Worm (Caenorhabditis elegans) whole organism, young adult: ENCODE measurements around the gene F36H5.8.

Source experiments
- F49E8.2 ChIP-seq: sonication (generic microtip); optimal IDR thresholded peaks from 3 replicates; lab custom pipeline; 2017; ENCODE audit warnings: missing genetic modification characterization, mild to moderate bottlenecking, missing compliant biosample characterization, antibody characterized with exemption, moderate library complexity; ENCODE audit not compliant: insufficient read depth
- F52B5.7 ChIP-seq: sonication (generic microtip); optimal IDR thresholded peaks from 2 replicates; lab custom pipeline; 2016; ENCODE audit warnings: mild to moderate bottlenecking, missing genetic modification characterization, missing compliant biosample characterization
- K12H6.12 ChIP-seq: fragments of 200-800 bp; sonication (Bioruptor generic); optimal IDR thresholded peaks from 2 replicates; lab custom pipeline; 2018; ENCODE audit warnings: mild to moderate bottlenecking, missing genetic modification characterization, missing compliant biosample characterization
- Y53G8AR.9 ChIP-seq: fragments of 200-800 bp; sonication (Bioruptor generic); conservative IDR thresholded peaks from 2 replicates; pipeline ENCODE4 v1.3.6; 2022; ENCODE audit warnings: missing genetic modification reagents, missing genetic modification characterization, missing compliant biosample characterization
- Y95B8A.8 ChIP-seq: fragments of 200-800 bp; sonication (Bioruptor generic); IDR thresholded peaks from 2 replicates; pipeline ENCODE4 v1.3.6; 2022; ENCODE audit warnings: missing genetic modification reagents, missing genetic modification characterization, missing compliant biosample characterization
- ZK185.1 ChIP-seq: sonication (generic microtip); optimal IDR thresholded peaks from 2 replicates; lab custom pipeline; 2016; ENCODE audit warnings: mild to moderate bottlenecking, missing genetic modification characterization, missing compliant biosample characterization; ENCODE audit not compliant: poor library complexity, severe bottlenecking
- akir-1 ChIP-seq: fragments of 200-800 bp; sonication (Bioruptor generic); optimal IDR thresholded peaks from 2 replicates; lab custom pipeline; 2018; ENCODE audit warnings: mild to moderate bottlenecking, missing genetic modification characterization, moderate library complexity, missing compliant biosample characterization
- ama-1 ChIP-seq, 3 experiments: fragments of 150-350 bp in 1 of 3; sonication (generic microtip) in 2 of 3; optimal IDR thresholded peaks; 2 replicates each; lab custom pipeline; 2014 to 2018; ENCODE audit warnings: missing biosample characterization in 2 of 3, missing genetic modification characterization in 2 of 3, missing genetic modification reagents in 2 of 3
- aptf-3 ChIP-seq: fragments of 200-800 bp; sonication (Bioruptor generic); IDR thresholded peaks from 2 replicates; pipeline ENCODE4 v1.3.6; 2022; ENCODE audit warnings: missing genetic modification characterization, missing compliant biosample characterization
- atf-7 ChIP-seq: sonication (generic microtip); optimal IDR thresholded peaks from 2 replicates; lab custom pipeline; 2017; ENCODE audit warnings: mild to moderate bottlenecking, missing genetic modification characterization, missing compliant biosample characterization
- attf-3 ChIP-seq: fragments of 200-800 bp; sonication (Bioruptor generic); conservative IDR thresholded peaks from 2 replicates; pipeline ENCODE4 v1.3.6; 2022; ENCODE audit warnings: missing genetic modification reagents, missing genetic modification characterization, missing compliant biosample characterization
- cebp-1 ChIP-seq, 2 experiments: fragments of 200-800 bp in 1 of 2; sonication (Bioruptor generic) in 1 of 2; sonication (generic microtip) in 1 of 2; IDR thresholded peaks in 1 of 2; optimal IDR thresholded peaks in 1 of 2; 2 replicates each; pipeline versions ENCODE4 v1.3.6 to Lab custom; 2017 to 2022; ENCODE audit warnings: missing compliant biosample characterization in 2 of 2, missing genetic modification characterization in 2 of 2, mild to moderate bottlenecking in 1 of 2, missing genetic modification reagents in 1 of 2, moderate library complexity in 1 of 2
- ceh-100 ChIP-seq: fragments of 200-800 bp; sonication (Bioruptor generic); IDR thresholded peaks from 2 replicates; pipeline ENCODE4 v1.3.6; 2022; ENCODE audit warnings: missing genetic modification reagents, missing genetic modification characterization, missing compliant biosample characterization
- ceh-27 ChIP-seq: fragments of 200-800 bp; sonication (Bioruptor generic); optimal IDR thresholded peaks from 2 replicates; lab custom pipeline; 2018; ENCODE audit warnings: mild to moderate bottlenecking, missing genetic modification characterization, moderate library complexity, missing compliant biosample characterization
- ceh-40 ChIP-seq: fragments of 200-800 bp; sonication (Bioruptor generic); IDR thresholded peaks from 2 replicates; pipeline ENCODE4 v1.3.6; 2022; ENCODE audit warnings: missing genetic modification characterization, missing compliant biosample characterization
- dox-1 ChIP-seq: fragments of 200-800 bp; sonication (Bioruptor generic); IDR thresholded peaks from 2 replicates; pipeline ENCODE4 v1.3.6; 2022; ENCODE audit warnings: missing genetic modification reagents, missing genetic modification characterization, missing compliant biosample characterization
- dpl-1 ChIP-seq: fragments of 150-350 bp; optimal IDR thresholded peaks from 2 replicates; lab custom pipeline; 2014; ENCODE audit warnings: missing biosample characterization, missing genetic modification reagents, missing genetic modification characterization
- egl-44 ChIP-seq: fragments of 200-800 bp; sonication (Bioruptor generic); IDR thresholded peaks from 2 replicates; pipeline ENCODE4 v1.3.6; 2022; ENCODE audit warnings: missing genetic modification reagents, missing genetic modification characterization, missing compliant biosample characterization
- fkh-3 ChIP-seq: sonication (generic microtip); optimal IDR thresholded peaks from 2 replicates; lab custom pipeline; 2016; ENCODE audit warnings: mild to moderate bottlenecking, missing genetic modification characterization, missing compliant biosample characterization
- him-1 ChIP-seq: sonication (generic microtip); optimal IDR thresholded peaks from 2 replicates; lab custom pipeline; 2016; ENCODE audit warnings: missing genotype, missing genetic modification reagents, missing genetic modification characterization, missing compliant biosample characterization
- hmg-1.2 ChIP-seq: fragments of 200-800 bp; sonication (Bioruptor generic); IDR thresholded peaks from 2 replicates; pipeline ENCODE4 v1.3.6; 2022; ENCODE audit warnings: missing genetic modification reagents, missing genetic modification characterization, missing compliant biosample characterization
- lin-35 ChIP-seq, 3 experiments: fragments of 150-350 bp in 2 of 3; sonication (generic microtip) in 1 of 3; optimal IDR thresholded peaks; 2 replicates each; lab custom pipeline; 2014 to 2018; ENCODE audit warnings: missing biosample characterization in 3 of 3, missing genetic modification characterization in 3 of 3, missing genetic modification reagents in 3 of 3
- lin-40 ChIP-seq: sonication (generic microtip); optimal IDR thresholded peaks from 2 replicates; lab custom pipeline; 2016; ENCODE audit warnings: missing genetic modification characterization, mild to moderate bottlenecking, missing compliant biosample characterization, missing genotype, missing genetic modification reagents
- lir-1 ChIP-seq: fragments of 200-800 bp; sonication (Bioruptor generic); conservative IDR thresholded peaks from 2 replicates; pipeline ENCODE4 v1.3.6; 2022; ENCODE audit warnings: missing genetic modification reagents, missing genetic modification characterization, missing compliant biosample characterization
- lsl-1 ChIP-seq: fragments of 200-800 bp; sonication (Bioruptor generic); optimal IDR thresholded peaks from 2 replicates; lab custom pipeline; 2018; ENCODE audit warnings: mild to moderate bottlenecking, missing genetic modification characterization, moderate library complexity, missing compliant biosample characterization
- lsy-27 ChIP-seq: sonication (generic microtip); optimal IDR thresholded peaks from 2 replicates; lab custom pipeline; 2017; ENCODE audit warnings: missing genetic modification characterization, mild to moderate bottlenecking, missing compliant biosample characterization, antibody characterized with exemption, missing genotype, borderline replicate concordance; ENCODE audit not compliant: insufficient read depth
- madf-10 ChIP-seq: sonication (generic microtip); optimal IDR thresholded peaks from 2 replicates; lab custom pipeline; 2016; ENCODE audit warnings: mild to moderate bottlenecking, missing genetic modification characterization, missing compliant biosample characterization
- madf-8 ChIP-seq: fragments of 200-800 bp; sonication (Bioruptor generic); conservative IDR thresholded peaks from 2 replicates; pipeline ENCODE4 v1.3.6; 2022; ENCODE audit warnings: missing genetic modification reagents, missing genetic modification characterization, missing compliant biosample characterization
- mes-4 ChIP-seq: sonication (generic microtip); optimal IDR thresholded peaks from 2 replicates; lab custom pipeline; 2016; ENCODE audit warnings: missing genotype, missing genetic modification characterization, missing compliant biosample characterization
- nfya-2 ChIP-seq: fragments of 200-800 bp; sonication (Bioruptor generic); IDR thresholded peaks from 2 replicates; pipeline ENCODE4 v1.3.6; 2022; ENCODE audit warnings: missing genetic modification reagents, missing genetic modification characterization, missing compliant biosample characterization
- nfyb-1 ChIP-seq: fragments of 200-800 bp; sonication (Bioruptor generic); IDR thresholded peaks from 2 replicates; pipeline ENCODE4 v1.3.6; 2022; ENCODE audit warnings: missing genetic modification reagents, missing genetic modification characterization, missing compliant biosample characterization
- nhr-179 ChIP-seq: sonication (generic microtip); optimal IDR thresholded peaks from 2 replicates; lab custom pipeline; 2016; ENCODE audit warnings: mild to moderate bottlenecking, missing genetic modification characterization, missing compliant biosample characterization
- nhr-80 ChIP-seq: sonication (generic microtip); optimal IDR thresholded peaks from 2 replicates; lab custom pipeline; 2016; ENCODE audit warnings: missing genetic modification characterization, missing compliant biosample characterization
- nhr-90 ChIP-seq: sonication (generic microtip); optimal IDR thresholded peaks from 2 replicates; lab custom pipeline; 2016; ENCODE audit warnings: missing genotype, mild to moderate bottlenecking, missing genetic modification characterization, missing compliant biosample characterization
- pbrm-1 ChIP-seq: fragments of 200-800 bp; sonication (Bioruptor generic); IDR thresholded peaks from 2 replicates; pipeline ENCODE4 v1.3.6; 2022; ENCODE audit warnings: missing genetic modification reagents, missing genetic modification characterization, missing compliant biosample characterization
- snpc-1.3 ChIP-seq: sonication (generic microtip); optimal IDR thresholded peaks from 2 replicates; lab custom pipeline; 2017; ENCODE audit warnings: missing genetic modification characterization, mild to moderate bottlenecking, missing compliant biosample characterization, antibody characterized with exemption, moderate library complexity, missing genotype, missing genetic modification reagents; ENCODE audit not compliant: insufficient read depth
- snpc-3.4 ChIP-seq: sonication (generic microtip); optimal IDR thresholded peaks from 2 replicates; lab custom pipeline; 2017; ENCODE audit warnings: missing genetic modification characterization, mild to moderate bottlenecking, missing compliant biosample characterization, antibody characterized with exemption, moderate library complexity, missing genotype, missing genetic modification reagents
- snpc-4 ChIP-seq, 5 experiments: fragments of 150-350 bp in 1 of 5; sonication (generic microtip) in 4 of 5; optimal IDR thresholded peaks; 2 replicates each; lab custom pipeline; 2014 to 2018; ENCODE audit warnings: missing genetic modification characterization in 5 of 5, missing biosample characterization in 3 of 5, antibody characterized with exemption in 2 of 5, mild to moderate bottlenecking in 2 of 5, missing compliant biosample characterization in 2 of 5, missing genotype in 2 of 5, moderate library complexity in 2 of 5, missing genetic modification reagents in 1 of 5
- unc-62 ChIP-seq: fragments of 150-350 bp; optimal IDR thresholded peaks from 2 replicates; lab custom pipeline; 2014; ENCODE audit warnings: missing biosample characterization, missing genetic modification reagents, missing genetic modification characterization
- zfh-2 ChIP-seq: fragments of 200-800 bp; sonication (Bioruptor generic); conservative IDR thresholded peaks from 2 replicates; pipeline ENCODE4 v1.3.6; 2022; ENCODE audit warnings: missing genetic modification reagents, missing genetic modification characterization, missing compliant biosample characterization
- ztf-22 ChIP-seq: fragments of 200-800 bp; sonication (Bioruptor generic); optimal IDR thresholded peaks from 2 replicates; lab custom pipeline; 2018; ENCODE audit warnings: mild to moderate bottlenecking, missing genetic modification characterization, moderate library complexity, missing compliant biosample characterization
- ztf-3 ChIP-seq: fragments of 200-800 bp; sonication (Bioruptor generic); optimal IDR thresholded peaks from 2 replicates; lab custom pipeline; 2018; ENCODE audit warnings: mild to moderate bottlenecking, missing genetic modification characterization, missing compliant biosample characterization

F36H5.8 gene

ce11 chrII:1731932-1732331, 18.6 kb downstream of the F36H5.8 start, which contains the start of gene ceh-82:
TSS of gene ceh-82 (plus strand) at chrII:1732232.
- TF ChIP-seq dpl-1 (GFP tag; lab: Kevin White, UChicago): no peak
- TF ChIP-seq lin-35 (GFP tag; optimal IDR thresholded peaks at IDR 0.05; lab: Kevin White, UChicago): no peak
- no peak for TF ChIP-seq pbrm-1 (GFP tag; lab: Robert Waterston, UW)
- no peak for TF ChIP-seq ztf-22 (GFP tag; lab: Kevin White, UChicago)
- TF ChIP-seq K12H6.12 (tag; lab: Kevin White, UChicago): no peak
- TF ChIP-seq madf-8 (GFP tag; lab: Robert Waterston, UW): no peak
- TF ChIP-seq ceh-100 (GFP tag; lab: Robert Waterston, UW): no peak
- TF ChIP-seq lin-40 (tag; lab: Kevin White, UChicago): no peak
- no peak for TF ChIP-seq egl-44 (GFP tag; lab: Robert Waterston, UW)
- no peak for TF ChIP-seq snpc-3.4 (tag; lab: Kevin White, UChicago)
- no peak for TF ChIP-seq ZK185.1 (tag; lab: Kevin White, UChicago)
- TF ChIP-seq F52B5.7 (tag; lab: Kevin White, UChicago): no peak
- no peak for TF ChIP-seq fkh-3
- TF ChIP-seq nhr-179 (tag; lab: Kevin White, UChicago): no peak
- no peak for TF ChIP-seq snpc-4 (GFP tag; optimal IDR thresholded peaks at IDR 0.05; lab: Kevin White, UChicago)
- TF ChIP-seq snpc-4 (tag; optimal IDR thresholded peaks at IDR 0.05; lab: Kevin White, UChicago): no peak
- TF ChIP-seq Y53G8AR.9: no peak
- no peak for TF ChIP-seq him-1
- TF ChIP-seq nfya-2 (GFP tag; lab: Robert Waterston, UW): no peak

DNA sequence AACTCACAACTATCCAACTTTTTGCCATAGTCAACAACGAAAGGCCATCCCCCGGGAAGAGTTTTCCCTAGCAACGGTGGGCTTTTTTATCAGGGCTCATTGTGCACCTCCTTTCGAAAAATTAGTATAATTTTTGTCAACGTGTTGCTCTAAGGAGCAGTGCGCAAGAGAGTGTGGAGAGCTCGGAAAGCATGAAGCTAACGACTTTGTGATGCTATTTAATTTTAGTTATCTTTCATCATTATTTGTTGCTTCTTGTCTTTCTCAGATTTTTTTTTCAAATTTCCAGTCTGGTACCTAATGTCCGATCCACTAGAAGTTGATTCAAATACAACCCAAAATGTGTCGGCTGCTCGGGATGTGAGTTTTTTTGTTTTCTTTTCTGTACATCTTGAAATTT, 20.4 kb downstream of the F36H5.8 start, which contains the start of gene ceh-81:
TSS of gene ceh-81 (plus strand) at position 301 of the 400 bp plus-strand sequence.
- TF ChIP-seq dpl-1 (GFP tag; lab: Kevin White, UChicago) (no peak), snpc-1.3 (no peak), nhr-80 (tag; lab: Kevin White, UChicago) (no peak), lir-1 (GFP tag; lab: Robert Waterston, UW) (no peak), ama-1 (optimal IDR thresholded peaks at IDR 0.05; lab: Kevin White, UChicago) (no peak), ama-1 (GFP tag; optimal IDR thresholded peaks at IDR 0.05; lab: Kevin White, UChicago) (no peak), ztf-3 (GFP tag; lab: Kevin White, UChicago) (no peak), snpc-4 (GFP tag; optimal IDR thresholded peaks at IDR 0.05; lab: Kevin White, UChicago) (no peak), snpc-4 (tag; optimal IDR thresholded peaks at IDR 0.05; lab: Kevin White, UChicago) (no peak), nhr-90 (tag; lab: Kevin White, UChicago) (no peak), lsl-1 (no peak), ceh-40 (GFP tag; lab: Robert Waterston, UW) (no peak), akir-1 (GFP tag; lab: Kevin White, UChicago) (no peak), ceh-100 (GFP tag; lab: Robert Waterston, UW) (no peak), F49E8.2 (tag; lab: Kevin White, UChicago) (no peak), Y95B8A.8 (GFP tag; lab: Robert Waterston, UW) (no peak), atf-7 (tag; lab: Kevin White, UChicago) (no peak), nhr-179 (tag; lab: Kevin White, UChicago) (no peak), nfyb-1 (GFP tag; lab: Robert Waterston, UW) (no peak)

DNA sequence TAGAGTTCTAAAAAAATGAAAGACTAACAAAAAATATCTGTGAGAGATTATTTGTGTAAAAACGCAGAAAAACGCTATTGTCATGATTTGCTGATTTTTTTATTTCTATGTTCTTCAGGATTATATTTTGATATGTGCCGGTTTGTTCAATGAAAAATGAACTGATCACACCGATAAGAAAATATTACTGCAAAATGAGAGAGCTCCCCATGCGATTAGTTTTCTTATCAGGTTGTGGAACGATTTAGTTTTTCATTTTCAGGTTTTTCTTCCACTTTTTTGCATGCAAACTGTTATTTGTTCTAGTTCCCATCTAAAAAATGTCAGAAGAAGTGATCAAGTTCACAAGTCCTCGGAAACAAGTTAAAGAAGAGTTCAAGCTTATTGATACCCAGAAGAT, 22.2 kb downstream of the F36H5.8 start, which contains the start of gene btb-9:
TSS of gene btb-9 (plus strand) at position 254 of the 400 bp plus-strand sequence.
- TF ChIP-seq F49E8.2 (tag; lab: Kevin White, UChicago) (no peak), cebp-1 (GFP tag; IDR thresholded peaks at IDR 0.05; lab: Robert Waterston, UW) (no peak), cebp-1 (tag; optimal IDR thresholded peaks at IDR 0.05; lab: Kevin White, UChicago) (no peak), nhr-80 (tag; lab: Kevin White, UChicago) (peak; percentile 83), unc-62 (no peak), mes-4 (tag; lab: Kevin White, UChicago) (no peak), zfh-2 (no peak), lin-40 (tag; lab: Kevin White, UChicago) (no peak), ceh-27 (GFP tag; lab: Kevin White, UChicago) (no peak), attf-3 (GFP tag; lab: Robert Waterston, UW) (no peak), hmg-1.2 (GFP tag; lab: Robert Waterston, UW) (peak; percentile 30; the same call in 1 of the 2 replicates), nfyb-1 (GFP tag; lab: Robert Waterston, UW) (no peak), madf-10 (tag; lab: Kevin White, UChicago) (no peak), ZK185.1 (tag; lab: Kevin White, UChicago) (no peak), dox-1 (GFP tag; lab: Robert Waterston, UW) (peak; percentile 37; the same call in 1 of the 2 replicates), aptf-3 (GFP tag; lab: Robert Waterston, UW) (no peak), lsy-27 (no peak)
